Fruit fly (Drosophila melanogaster): Measurements from ENCODE around the gene CG6972.
A peak's percentile ranks its signal among the peaks of the same experiment; 100 is the strongest.

The CG6972 gene

DNA sequence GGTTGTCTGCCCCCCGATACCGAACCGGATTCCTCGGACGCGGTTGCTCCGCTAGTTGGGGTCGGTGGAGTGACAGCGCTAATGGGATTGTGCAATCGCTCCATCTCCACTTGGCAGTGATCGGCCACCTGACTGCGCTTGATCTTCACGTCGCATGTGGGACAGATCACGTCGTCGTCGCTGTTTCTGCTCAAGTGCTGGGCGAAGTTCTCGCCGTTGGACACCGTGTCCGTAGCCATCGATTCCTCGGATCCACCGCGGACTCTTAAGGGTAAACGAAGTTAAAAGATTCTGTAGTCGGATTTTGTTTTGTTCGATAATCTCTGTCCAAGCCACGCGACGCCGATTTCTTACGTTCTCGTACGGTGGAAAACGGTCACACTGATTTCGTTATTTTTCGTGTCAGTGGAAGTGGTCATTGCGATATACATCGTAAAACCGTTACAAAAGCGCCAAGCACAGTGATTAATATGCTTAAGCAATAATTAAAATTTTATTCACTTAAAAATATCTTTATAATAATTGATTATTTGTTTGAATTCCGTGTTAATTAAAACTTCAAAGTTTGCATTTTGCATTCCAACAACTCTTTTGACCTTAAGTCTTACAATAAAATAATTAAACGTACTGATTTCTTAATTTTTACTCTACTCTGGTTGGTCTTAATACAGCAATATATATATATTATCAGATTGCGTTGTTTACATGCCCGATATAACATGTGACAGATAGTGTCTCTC, 24.4 kb downstream of the CG6972 start, which contains the start of gene RNF220 (continued):
- TF ChIP-seq CG16779 (tag; optimal IDR thresholded peaks at IDR 0.05) (no peak), CG11902 (GFP tag; optimal IDR thresholded peaks at IDR 0.05) (no peak), vri (GFP tag; optimal IDR thresholded peaks at IDR 0.05) (no peak), CG1621 (tag; optimal IDR thresholded peaks at IDR 0.05) (no peak), CG3919 (GFP tag; optimal IDR thresholded peaks at IDR 0.05) (no peak), Eip93F (GFP tag; optimal IDR thresholded peaks at IDR 0.05) (no peak), Hr4 (GFP tag; optimal IDR thresholded peaks at IDR 0.05) (peak; percentile 57), CG34406 (GFP tag; optimal IDR thresholded peaks at IDR 0.05) (peak; percentile 12), Sox14 (GFP tag; optimal IDR thresholded peaks at IDR 0.05) (no peak), fd59A (GFP tag; optimal IDR thresholded peaks at IDR 0.05) (no peak), CG11762 (GFP tag; optimal IDR thresholded peaks at IDR 0.05; ENCODE audit: insufficient read depth) (peak; percentile 3), topi (GFP tag; optimal IDR thresholded peaks at IDR 0.05) (no peak), CG6808 (GFP tag; optimal IDR thresholded peaks at IDR 0.05) (no peak), Lpt (GFP tag; optimal IDR thresholded peaks at IDR 0.05) (no peak), eg (GFP tag; IDR thresholded peaks at IDR 0.05) (peak; percentile 67; the same call in 2 of the 3 replicates), dac (GFP tag; optimal IDR thresholded peaks at IDR 0.05) (no peak), Ets21C (GFP tag; optimal IDR thresholded peaks at IDR 0.05) (no peak), esn (GFP tag; optimal IDR thresholded peaks at IDR 0.05) (peak; percentile 28), Eip75B (GFP tag; optimal IDR thresholded peaks at IDR 0.05) (no peak), fd85E (GFP tag; optimal IDR thresholded peaks at IDR 0.05) (no peak), Eip78C (GFP tag) (peak; percentile 64), achi (GFP tag; optimal IDR thresholded peaks at IDR 0.05) (peak; percentile 31), Ets96B (tag; optimal IDR thresholded peaks at IDR 0.05) (no peak), cyc (GFP tag; optimal IDR thresholded peaks at IDR 0.05) (no peak), fkh (GFP tag; optimal IDR thresholded peaks at IDR 0.05) (peak; percentile 26)

DNA sequence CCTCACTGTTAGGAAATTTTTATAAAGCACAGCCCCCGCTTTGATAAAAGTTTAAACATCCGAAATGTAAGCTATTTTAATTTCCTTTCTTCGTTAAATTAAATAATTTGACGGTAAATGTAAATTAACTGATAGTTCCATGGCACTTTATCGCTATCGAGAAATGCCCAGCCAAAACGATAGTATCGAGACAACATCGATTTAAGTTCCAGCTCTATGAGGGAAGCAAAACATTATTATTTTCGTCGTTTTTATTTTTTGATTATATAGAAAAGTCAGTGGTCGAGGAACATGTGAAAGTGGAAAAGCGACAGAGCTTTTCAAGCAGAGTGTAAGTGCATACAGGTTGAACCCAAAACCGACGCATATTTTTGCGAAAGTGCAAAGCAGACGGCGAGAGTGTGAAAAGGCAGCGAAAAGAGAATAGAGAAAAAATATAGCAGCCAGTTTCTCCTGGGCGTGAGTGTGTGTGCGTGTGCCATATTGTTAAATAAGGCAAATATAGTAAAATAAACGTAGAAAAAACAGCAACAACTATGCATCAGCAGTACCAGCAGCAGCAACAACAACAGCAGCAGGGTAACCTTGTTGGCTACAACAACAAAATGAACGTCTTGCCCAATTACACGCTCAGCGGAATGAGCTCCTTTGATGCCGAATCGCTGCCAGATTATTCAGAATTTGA, 25.1 kb downstream of the CG6972 start, which contains the start of gene CG45049:
Gene CG45049 (plus strand): TSS at position 197 of the 685 bp plus-strand sequence.
- peak; percentile 13 for TF ChIP-seq topi (GFP tag; optimal IDR thresholded peaks at IDR 0.05)
- TF ChIP-seq CG15336 (GFP tag; IDR thresholded peaks at IDR 0.05), result no peak
- peak; percentile 39 for TF ChIP-seq Met (GFP tag; optimal IDR thresholded peaks at IDR 0.05)
- peak; percentile 26 for TF ChIP-seq lz (GFP tag; optimal IDR thresholded peaks at IDR 0.05)
- peak; percentile 34 for TF ChIP-seq CG10631 (GFP tag; optimal IDR thresholded peaks at IDR 0.05)
- no peak for TF ChIP-seq CG3032 (tag; optimal IDR thresholded peaks at IDR 0.05)
- peak; percentile 9 for TF ChIP-seq Ets21C (GFP tag; optimal IDR thresholded peaks at IDR 0.05)
- TF ChIP-seq Hr39 (GFP tag; optimal IDR thresholded peaks at IDR 0.05), result peak; percentile 31
- TF ChIP-seq CG16779 (tag; optimal IDR thresholded peaks at IDR 0.05), result peak; percentile 2
- TF ChIP-seq CG11294 (GFP tag; IDR thresholded peaks at IDR 0.05), result no peak
- peak; percentile 35 for TF ChIP-seq Eip78C (GFP tag)
- peak; percentile 4 for TF ChIP-seq Hr4 (GFP tag; optimal IDR thresholded peaks at IDR 0.05)
- TF ChIP-seq fkh (GFP tag; optimal IDR thresholded peaks at IDR 0.05), result peak; percentile 63
- TF ChIP-seq net (GFP tag; optimal IDR thresholded peaks at IDR 0.05), result no peak
- peak; percentile 13 for TF ChIP-seq CG3919 (GFP tag; optimal IDR thresholded peaks at IDR 0.05)
- TF ChIP-seq dsx (GFP tag; optimal IDR thresholded peaks at IDR 0.05; ENCODE audit: poor library complexity, severe bottlenecking), result no peak

DNA sequence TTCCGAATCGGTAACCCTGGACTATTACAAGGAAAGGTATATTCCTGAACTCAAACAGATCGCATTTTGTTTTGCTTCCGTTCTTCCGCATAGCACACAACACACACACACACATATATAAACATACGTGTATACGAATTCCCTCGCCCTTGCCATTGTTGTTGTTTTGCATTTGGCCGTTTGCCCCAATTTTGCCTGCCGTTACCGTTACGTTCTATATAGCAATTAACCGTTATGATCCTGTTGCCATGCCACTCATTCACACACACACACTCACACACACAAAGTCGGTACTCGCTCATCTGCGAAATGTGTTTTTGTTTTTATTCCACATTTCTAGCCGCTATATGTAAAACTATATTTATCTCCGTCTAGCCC, 25.6 kb downstream of the CG6972 start:
- TF ChIP-seq CG9139 (GFP tag; optimal IDR thresholded peaks at IDR 0.05) (no peak), Gug (GFP tag; IDR thresholded peaks at IDR 0.05) (no peak), net (GFP tag; optimal IDR thresholded peaks at IDR 0.05) (no peak), Sox15 (GFP tag; optimal IDR thresholded peaks at IDR 0.05) (no peak), Ets21C (GFP tag; optimal IDR thresholded peaks at IDR 0.05) (no peak), CG16779 (tag; optimal IDR thresholded peaks at IDR 0.05) (no peak), CG10631 (GFP tag; optimal IDR thresholded peaks at IDR 0.05) (no peak), fd59A (GFP tag; optimal IDR thresholded peaks at IDR 0.05) (no peak), ss (GFP tag; optimal IDR thresholded peaks at IDR 0.05) (no peak), eg (GFP tag; IDR thresholded peaks at IDR 0.05) (no peak), Hr4 (GFP tag; optimal IDR thresholded peaks at IDR 0.05) (no peak), CG6854 (GFP tag; optimal IDR thresholded peaks at IDR 0.05) (no peak), vri (GFP tag; optimal IDR thresholded peaks at IDR 0.05) (no peak), esn (GFP tag; optimal IDR thresholded peaks at IDR 0.05) (no peak)

All from whole organism, prepupa.